Worm (Caenorhabditis elegans): ENCODE measurements around the gene oig-1.

DNA sequence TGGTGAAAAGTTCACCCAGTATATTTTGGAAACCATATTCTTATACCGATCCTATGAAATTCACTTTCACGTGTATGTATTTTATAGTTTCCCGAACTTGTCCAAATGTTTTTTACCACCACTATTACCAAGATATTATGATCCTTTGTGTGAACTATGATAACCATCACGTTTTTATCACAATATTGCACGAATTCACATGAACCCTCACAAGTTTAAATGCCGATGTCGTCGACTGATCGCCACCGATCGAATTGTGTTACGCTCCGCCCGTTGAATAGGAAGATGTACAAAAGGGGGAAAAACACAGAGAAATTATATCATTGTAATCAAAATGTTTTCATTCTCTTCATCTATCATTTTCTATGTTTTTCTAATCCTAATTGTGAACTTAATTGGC is 17.1 kb downstream of the oig-1 start:
- TF ChIP-seq Y95B8A.8 (GFP tag; IDR thresholded peaks at IDR 0.05) (no peak), athp-1 (tag; optimal IDR thresholded peaks at IDR 0.05) (no peak), nhr-80 (tag; optimal IDR thresholded peaks at IDR 0.05) (no peak), unc-62 (GFP tag; optimal IDR thresholded peaks at IDR 0.05) (no peak), snpc-4 (GFP tag; optimal IDR thresholded peaks at IDR 0.05) (no peak), snpc-4 (tag; optimal IDR thresholded peaks at IDR 0.05) (no peak), mxl-1 (tag; optimal IDR thresholded peaks at IDR 0.05) (no peak), Y53F4B.3 (GFP tag; IDR thresholded peaks at IDR 0.05) (no peak), snpc-1.3 (tag; optimal IDR thresholded peaks at IDR 0.05; ENCODE audit: insufficient read depth) (no peak)
